Worm (Caenorhabditis elegans) whole organism, L4 larva: Measurements from ENCODE around the gene snr-5.

Source experiments
- F44E2.7 ChIP-seq: fragments of 200-800 bp; sonication (Bioruptor generic); IDR thresholded peaks from 2 replicates; pipeline ENCODE4 v2.1.2; 2022; ENCODE audit warnings: missing genetic modification characterization, missing compliant biosample characterization
- R02D3.7 ChIP-seq: fragments of 150-350 bp; sonication (generic microtip); optimal IDR thresholded peaks from 3 replicates; lab custom pipeline; 2014; ENCODE audit warnings: missing biosample characterization, missing genetic modification characterization
- Y48G9A.11 ChIP-seq: fragments of 200-800 bp; sonication (Bioruptor generic); IDR thresholded peaks from 2 replicates; pipeline ENCODE4 v1.3.6; 2022; ENCODE audit warnings: missing genetic modification reagents, missing genetic modification characterization, missing compliant biosample characterization
- Y5F2A.4 ChIP-seq: fragments of 200-800 bp; sonication (Bioruptor generic); optimal IDR thresholded peaks from 2 replicates; lab custom pipeline; 2018; ENCODE audit warnings: mild to moderate bottlenecking, missing genetic modification characterization, missing compliant biosample characterization
- aha-1 ChIP-seq: fragments of 150-350 bp; peaks from one replicate; lab custom pipeline; 2014; ENCODE audit warnings: missing biosample characterization, missing genetic modification characterization
- ceh-32 ChIP-seq: sonication (generic microtip); optimal IDR thresholded peaks from 2 replicates; lab custom pipeline; 2016; ENCODE audit warnings: mild to moderate bottlenecking, missing genetic modification characterization, missing compliant biosample characterization; ENCODE audit not compliant: poor library complexity
- daf-16 ChIP-seq, 3 experiments: sonication (generic microtip); optimal IDR thresholded peaks; 2 replicates each; lab custom pipeline; 2016 to 2017; ENCODE audit warnings: missing genetic modification characterization in 3 of 3, missing genetic modification reagents in 3 of 3, mild to moderate bottlenecking in 2 of 3, missing compliant biosample characterization in 2 of 3, missing biosample characterization in 1 of 3, moderate library complexity in 1 of 3
- daf-8 ChIP-seq: fragments of 200-800 bp; sonication (Bioruptor generic); IDR thresholded peaks from 2 replicates; pipeline ENCODE4 v1.3.6; 2022; ENCODE audit warnings: missing genetic modification characterization, missing compliant biosample characterization
- dpl-1 ChIP-seq: fragments of 150-350 bp; optimal IDR thresholded peaks from 2 replicates; lab custom pipeline; 2014; ENCODE audit warnings: missing biosample characterization, missing genetic modification reagents, missing genetic modification characterization
- egl-27 ChIP-seq: sonication (generic microtip); optimal IDR thresholded peaks from 3 replicates; lab custom pipeline; 2017; ENCODE audit warnings: missing biosample characterization, missing genetic modification reagents, missing genetic modification characterization
- egl-43 ChIP-seq: fragments of 200-800 bp; sonication (Bioruptor generic); IDR thresholded peaks from 2 replicates; pipeline ENCODE4 v1.3.6; 2022; ENCODE audit warnings: missing genetic modification reagents, missing genetic modification characterization, missing compliant biosample characterization
- fkh-10 ChIP-seq: fragments of 150-350 bp; optimal IDR thresholded peaks from 2 replicates; lab custom pipeline; 2014; ENCODE audit warnings: missing biosample characterization, missing genetic modification reagents, missing genetic modification characterization
- gei-8 ChIP-seq: fragments of 200-800 bp; sonication (Bioruptor generic); optimal IDR thresholded peaks from 2 replicates; lab custom pipeline; 2018; ENCODE audit warnings: mild to moderate bottlenecking, missing genetic modification characterization, missing compliant biosample characterization
- hmg-1.1 ChIP-seq: fragments of 200-800 bp; sonication (Bioruptor generic); IDR thresholded peaks from 2 replicates; pipeline ENCODE4 v1.3.6; 2022; ENCODE audit warnings: missing genetic modification reagents, missing genetic modification characterization, missing compliant biosample characterization
- jun-1 ChIP-seq: fragments of 150-350 bp; optimal IDR thresholded peaks from 2 replicates; lab custom pipeline; 2014; ENCODE audit warnings: missing biosample characterization, missing genetic modification reagents, missing genetic modification characterization
- lin-38 ChIP-seq: fragments of 200-800 bp; sonication (Bioruptor generic); IDR thresholded peaks from 2 replicates; pipeline ENCODE4 v1.3.6; 2022; ENCODE audit warnings: missing genetic modification reagents, missing genetic modification characterization, missing compliant biosample characterization
- lir-3 ChIP-seq: sonication (generic microtip); optimal IDR thresholded peaks from 2 replicates; lab custom pipeline; 2016; ENCODE audit warnings: mild to moderate bottlenecking, missing genetic modification characterization, missing compliant biosample characterization
- mdl-1 ChIP-seq, 2 experiments: fragments of 150-350 bp in 1 of 2; sonication (generic microtip) in 1 of 2; optimal IDR thresholded peaks; 2 replicates each; lab custom pipeline; 2014 to 2017; ENCODE audit warnings: missing biosample characterization in 2 of 2, missing genetic modification characterization in 2 of 2
- mdt-29 ChIP-seq: fragments of 200-800 bp; sonication (Bioruptor generic); IDR thresholded peaks from 2 replicates; pipeline ENCODE4 v1.3.6; 2022; ENCODE audit warnings: missing genetic modification reagents, missing genetic modification characterization, missing compliant biosample characterization
- mxl-2 ChIP-seq: fragments of 200-800 bp; sonication (Bioruptor generic); conservative IDR thresholded peaks from 2 replicates; pipeline ENCODE4 v1.3.6; 2022; ENCODE audit warnings: missing genetic modification reagents, missing genetic modification characterization, missing compliant biosample characterization
- mxl-3 ChIP-seq: fragments of 200-800 bp; sonication (Bioruptor generic); optimal IDR thresholded peaks from 2 replicates; lab custom pipeline; 2018; ENCODE audit warnings: mild to moderate bottlenecking, missing genetic modification characterization, missing compliant biosample characterization
- nhr-10 ChIP-seq: fragments of 150-350 bp; optimal IDR thresholded peaks from 2 replicates; lab custom pipeline; 2014; ENCODE audit warnings: missing biosample characterization, missing genetic modification characterization
- nhr-41 ChIP-seq: fragments of 200-800 bp; sonication (Bioruptor generic); IDR thresholded peaks from 2 replicates; pipeline ENCODE4 v1.3.6; 2022; ENCODE audit warnings: missing genetic modification reagents, missing genetic modification characterization, missing compliant biosample characterization
- nhr-6 ChIP-seq: fragments of 150-350 bp; optimal IDR thresholded peaks from 2 replicates; lab custom pipeline; 2014; ENCODE audit warnings: missing biosample characterization, missing genetic modification characterization
- unc-39 ChIP-seq: sonication (generic microtip); optimal IDR thresholded peaks from 2 replicates; lab custom pipeline; 2017; ENCODE audit warnings: missing biosample characterization, missing genetic modification characterization
- unc-62 ChIP-seq, 3 experiments: fragments of 150-350 bp in 1 of 3; sonication (generic microtip); optimal IDR thresholded peaks in 2 of 3; peaks in 1 of 3; 1 replicate in 1 of 3; 2 replicates in 2 of 3; lab custom pipeline; 2014 to 2017; ENCODE audit warnings: missing biosample characterization in 3 of 3, missing genetic modification characterization in 3 of 3, missing genetic modification reagents in 3 of 3, missing genotype in 1 of 3

snr-5 gene

DNA sequence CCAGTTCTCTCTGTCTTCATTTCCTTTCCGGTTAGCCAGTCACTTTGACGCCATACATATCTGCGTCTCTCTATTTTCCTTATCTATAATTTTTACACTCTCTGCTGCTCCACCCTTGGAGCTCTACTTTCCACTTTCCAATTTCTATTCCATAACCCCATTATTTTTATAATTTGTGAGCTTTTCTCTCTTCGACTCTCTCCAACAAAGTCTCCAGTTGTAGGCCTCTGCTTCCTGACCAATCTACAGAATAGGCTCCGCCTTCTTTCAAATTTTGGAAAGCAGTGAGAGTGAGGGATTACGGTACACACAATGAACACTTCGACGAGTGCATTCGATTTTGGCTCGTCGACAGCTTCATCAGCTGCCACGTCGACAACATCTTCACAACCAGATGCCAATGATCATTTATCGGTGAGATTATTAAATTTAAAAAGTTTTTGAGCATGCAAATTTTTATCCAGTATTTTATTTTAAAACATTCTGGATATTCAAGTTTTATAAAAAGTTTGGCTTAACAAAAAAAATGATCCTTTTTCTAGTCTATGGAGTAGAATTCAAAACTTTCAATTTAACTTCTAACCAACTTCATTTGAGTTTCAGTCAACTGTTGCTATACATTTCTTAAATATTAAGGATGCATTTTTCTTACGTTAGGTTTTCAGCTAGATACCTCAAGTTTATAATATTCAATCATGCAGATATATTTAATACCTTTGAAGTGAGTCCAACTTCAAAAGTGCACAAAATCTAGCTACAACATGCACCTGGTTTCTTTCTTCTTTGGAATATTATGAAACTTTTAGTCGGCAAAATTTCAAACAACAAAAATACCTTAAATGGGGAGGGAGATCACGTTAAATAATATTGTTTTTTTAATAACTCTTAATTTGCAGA, 47.5 kb upstream of the snr-5 start, which contains the start of gene egl-5:
TSS of gene egl-5 (plus strand) at position 216 of the 897 bp plus-strand sequence.
- TF ChIP-seq nhr-6 (tag; lab: Kevin White, UChicago), result peak; percentile 100
- no peak for TF ChIP-seq mxl-3 (GFP tag; lab: Kevin White, UChicago)

DNA sequence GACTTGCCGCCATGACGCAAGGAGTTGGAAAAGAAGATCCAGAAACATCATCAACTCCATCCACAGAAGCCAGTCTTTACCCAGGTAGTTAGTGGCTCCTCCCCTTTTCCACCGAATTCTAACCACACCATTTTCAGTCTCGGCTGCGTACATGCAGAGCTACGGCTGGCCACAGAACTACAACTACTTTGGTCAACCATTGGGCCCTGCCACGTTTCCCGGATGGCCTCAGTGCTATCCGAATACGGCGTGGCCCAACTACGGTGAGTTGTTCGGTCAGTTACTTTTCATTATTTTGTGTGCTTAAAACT, 46.9 kb upstream of the snr-5 start:
- TF ChIP-seq mdt-29, result no peak
- no peak for TF ChIP-seq Y48G9A.11
- no peak for TF ChIP-seq gei-8
- TF ChIP-seq fkh-10, result no peak
- no peak for TF ChIP-seq hmg-1.1
- peak in 1 of 2 experiments; percentile 49 for TF ChIP-seq unc-62 (GFP tag; optimal IDR thresholded peaks at IDR 0.05 in 1 of 2; lab: Kevin White, UChicago)
- TF ChIP-seq unc-62 (tag; optimal IDR thresholded peaks at IDR 0.05; lab: Kevin White, UChicago), result no peak

DNA sequence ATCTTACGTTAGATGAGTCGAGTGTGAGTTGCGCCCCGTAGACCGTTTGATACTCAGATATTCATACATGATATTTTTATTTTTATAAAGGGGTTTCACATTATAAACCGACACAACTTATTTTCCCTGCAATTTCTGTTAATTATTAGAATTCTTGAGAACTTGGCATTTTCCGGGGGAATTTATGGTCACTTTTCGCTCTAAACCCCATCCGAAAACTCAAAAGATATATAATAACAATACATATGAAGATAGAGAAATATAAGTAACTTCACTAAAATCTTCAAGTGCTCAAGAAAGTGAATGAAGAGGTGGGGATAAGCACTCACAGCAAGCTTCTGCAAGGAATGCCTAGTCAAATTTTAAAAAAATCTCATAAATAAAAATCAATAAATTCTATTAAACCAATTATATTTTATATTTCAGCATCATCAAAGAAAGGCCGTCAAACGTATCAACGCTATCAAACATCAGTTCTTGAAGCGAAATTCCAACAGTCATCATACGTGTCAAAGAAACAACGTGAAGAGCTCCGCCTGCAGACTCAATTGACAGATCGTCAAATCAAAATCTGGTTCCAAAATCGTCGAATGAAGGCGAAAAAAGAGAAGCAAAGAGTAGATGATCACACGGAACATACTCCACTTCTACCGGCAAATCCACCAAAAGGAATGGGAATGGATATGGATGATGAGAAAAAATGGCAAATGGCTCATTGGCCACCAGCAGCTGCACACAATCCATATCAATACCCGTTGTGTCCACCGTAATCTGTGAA, 46.1 kb upstream of the snr-5 start:
- TF ChIP-seq nhr-6 (tag; lab: Kevin White, UChicago), result peak; percentile 100
- no peak for TF ChIP-seq nhr-10 (tag; lab: Kevin White, UChicago)

DNA sequence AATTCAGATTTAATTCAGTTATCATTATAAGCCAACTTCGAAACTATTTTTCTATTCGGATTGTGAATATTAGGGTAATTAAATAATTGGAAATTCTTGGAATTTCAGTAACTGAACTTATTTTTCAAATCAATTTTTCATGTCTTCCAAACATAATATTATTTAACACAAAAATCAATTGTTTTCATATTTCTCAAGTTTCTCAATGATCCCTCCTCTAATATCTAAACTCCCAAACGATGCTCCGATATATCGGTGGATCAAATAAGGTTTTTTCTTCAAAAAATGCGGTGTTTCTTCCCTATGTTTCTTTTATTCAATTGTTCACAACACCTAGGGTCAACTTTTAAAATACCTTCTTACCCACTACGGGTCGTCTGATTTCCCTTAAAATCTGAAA, 45.4 kb upstream of the snr-5 start:
- peak; percentile 100 for TF ChIP-seq nhr-6 (tag; lab: Kevin White, UChicago)
- TF ChIP-seq F44E2.7 (GFP tag; lab: Robert Waterston, UW), result no peak
- no peak for TF ChIP-seq mxl-2 (GFP tag; lab: Robert Waterston, UW)

DNA sequence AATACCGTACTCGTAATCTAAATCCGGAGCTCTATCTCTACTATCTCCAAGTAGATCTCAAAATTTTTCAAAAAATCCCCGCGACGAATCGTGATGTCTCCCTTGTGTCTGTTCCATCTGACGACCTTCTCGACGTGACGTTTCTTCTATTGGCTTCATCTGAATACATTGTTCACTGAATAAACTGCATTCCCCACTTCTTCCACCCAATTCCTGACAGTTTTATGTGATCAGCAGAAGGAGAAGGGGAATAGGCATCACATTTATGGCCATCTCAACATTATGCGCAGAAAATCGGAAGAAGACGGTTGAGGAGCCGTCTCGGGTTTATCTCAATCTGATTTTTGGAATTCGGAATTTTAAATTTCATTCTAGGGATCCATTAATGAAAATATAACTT, 42.9 kb upstream of the snr-5 start:
- no peak for TF ChIP-seq daf-16 (GFP tag; optimal IDR thresholded peaks at IDR 0.05; lab: Kevin White, UChicago)
- no peak for TF ChIP-seq daf-16 (tag; optimal IDR thresholded peaks at IDR 0.05; lab: Kevin White, UChicago)
- TF ChIP-seq lir-3 (tag; lab: Kevin White, UChicago), result no peak
- no peak for TF ChIP-seq Y5F2A.4
- TF ChIP-seq nhr-6 (tag; lab: Kevin White, UChicago), result no peak
- TF ChIP-seq R02D3.7 (tag; lab: Kevin White, UChicago), result no peak
- TF ChIP-seq egl-43 (GFP tag; lab: Robert Waterston, UW), result no peak
- no peak for TF ChIP-seq dpl-1 (GFP tag; lab: Kevin White, UChicago)
- TF ChIP-seq ceh-32, result no peak
- TF ChIP-seq jun-1 (tag; lab: Kevin White, UChicago), result no peak
- no peak for TF ChIP-seq Y48G9A.11
- no peak for TF ChIP-seq egl-27 (tag; lab: Kevin White, UChicago)
- no peak for TF ChIP-seq unc-39
- TF ChIP-seq nhr-41 (GFP tag; lab: Robert Waterston, UW), result no peak
- TF ChIP-seq daf-8 (GFP tag; lab: Robert Waterston, UW), result no peak
- TF ChIP-seq lin-38, result no peak

DNA sequence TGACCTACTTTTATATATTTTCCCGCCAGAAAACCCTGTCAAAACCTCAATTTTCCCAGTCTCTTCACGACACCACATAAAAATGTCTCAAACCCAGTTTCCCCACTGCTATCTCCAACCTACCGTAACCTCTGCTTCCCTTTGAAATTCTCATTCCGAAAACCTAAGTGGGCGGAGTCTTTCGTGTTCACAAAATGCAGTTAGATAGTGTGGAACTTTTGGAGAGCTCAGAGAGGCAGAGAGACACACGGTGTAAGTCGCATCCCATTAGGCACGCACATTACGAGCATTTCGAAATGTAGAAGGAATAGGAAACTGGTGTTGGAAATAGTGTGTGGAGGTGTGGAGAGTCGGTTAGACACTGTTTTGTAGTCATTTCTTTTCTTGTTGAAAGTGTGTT, 42.0 kb upstream of the snr-5 start:
- no peak for TF ChIP-seq mdl-1 (tag; optimal IDR thresholded peaks at IDR 0.05; lab: Kevin White, UChicago)
- TF ChIP-seq unc-62 (GFP tag; optimal IDR thresholded peaks at IDR 0.05 in 1 of 2; lab: Kevin White, UChicago), result peak in 1 of 2 experiments; percentile 5
- no peak for TF ChIP-seq unc-62 (tag; optimal IDR thresholded peaks at IDR 0.05; lab: Kevin White, UChicago)
- TF ChIP-seq aha-1, result peak; percentile 18
